Fruit fly (Drosophila melanogaster): ENCODE data around the gene CG6845.

CG6845 gene

dm6 chr3L:131151-131997 lies 14.9 kb upstream of the CG6845 start (continued):
- TF ChIP-seq CG3281 (GFP tag; optimal IDR thresholded peaks at IDR 0.05) (peak; percentile 66), CG10654 (GFP tag; optimal IDR thresholded peaks at IDR 0.05) (no peak), CG10543 (GFP tag; optimal IDR thresholded peaks at IDR 0.05) (peak; percentile 91), Kr (GFP tag; optimal IDR thresholded peaks at IDR 0.05) (peak; percentile 37), CG14014 (GFP tag; IDR thresholded peaks at IDR 0.05) (peak; percentile 11; the same call in 1 of the 2 replicates)

- TF ChIP-seq Ada2b (GFP tag; IDR thresholded peaks at IDR 0.05), result no peak
- peak in 1 of 3 experiments; percentile 49 for TF ChIP-seq lola (GFP tag; optimal IDR thresholded peaks at IDR 0.05)
- peak; percentile 0 for TF ChIP-seq CG18599 (GFP tag; optimal IDR thresholded peaks at IDR 0.05)
- TF ChIP-seq pnt (GFP tag; optimal IDR thresholded peaks at IDR 0.05), result no peak
- TF ChIP-seq MTF-1 (GFP tag; optimal IDR thresholded peaks at IDR 0.05; ENCODE audit: borderline replicate concordance), result peak; percentile 64
- TF ChIP-seq E2f2 (GFP tag; IDR thresholded peaks at IDR 0.05), result no peak
- no peak for TF ChIP-seq disco-r (GFP tag; optimal IDR thresholded peaks at IDR 0.05)
- peak; percentile 14 for TF ChIP-seq CG2678 (tag; optimal IDR thresholded peaks at IDR 0.05)
- TF ChIP-seq YL-1 (GFP tag; optimal IDR thresholded peaks at IDR 0.05), result peak; percentile 11
- TF ChIP-seq Gsc (GFP tag; IDR thresholded peaks at IDR 0.05), result no peak
- no peak for TF ChIP-seq jing (GFP tag; optimal IDR thresholded peaks at IDR 0.05)
- peak; percentile 10 for TF ChIP-seq eyg (GFP tag; optimal IDR thresholded peaks at IDR 0.05)
- TF ChIP-seq CG2712 (tag; optimal IDR thresholded peaks at IDR 0.05), result no peak
- no peak for TF ChIP-seq croc (GFP tag; conservative IDR thresholded peaks at IDR 0.05)
- TF ChIP-seq jigr1 (GFP tag; IDR thresholded peaks at IDR 0.05), result no peak
- TF ChIP-seq gcm (GFP tag; optimal IDR thresholded peaks at IDR 0.05), result no peak
- peak; percentile 16; the same call in 1 of the 2 replicates for TF ChIP-seq CG32767 (GFP tag; IDR thresholded peaks at IDR 0.05)
- no peak for TF ChIP-seq insv (GFP tag; optimal IDR thresholded peaks at IDR 0.05)
- TF ChIP-seq ato (GFP tag; IDR thresholded peaks at IDR 0.05; ENCODE audit: partially characterized antibody), result no peak
- no peak for TF ChIP-seq CG11696 (GFP tag; IDR thresholded peaks at IDR 0.05)
- no peak for TF ChIP-seq CG1792 (GFP tag; optimal IDR thresholded peaks at IDR 0.05)
- no peak for TF ChIP-seq Ets65A (GFP tag)
- TF ChIP-seq CG17912 (GFP tag; optimal IDR thresholded peaks at IDR 0.05), result peak; percentile 46
- no peak for TF ChIP-seq CG12236 (GFP tag; optimal IDR thresholded peaks at IDR 0.05)
- no peak for TF ChIP-seq CG2129 (GFP tag; IDR thresholded peaks at IDR 0.05; ENCODE audit: partially characterized antibody)
- no peak for TF ChIP-seq CG10321 (GFP tag; IDR thresholded peaks at IDR 0.05)
- TF ChIP-seq ranshi (GFP tag; IDR thresholded peaks at IDR 0.05), result no peak
- TF ChIP-seq bsh (GFP tag; optimal IDR thresholded peaks at IDR 0.05), result peak in 1 of 2 experiments; percentile 39
- TF ChIP-seq Trl (optimal IDR thresholded peaks at IDR 0.05), result peak; percentile 60 to 68
- TF ChIP-seq Trl (GFP tag; optimal IDR thresholded peaks at IDR 0.05), result no peak
- no peak for TF ChIP-seq nau (GFP tag; optimal IDR thresholded peaks at IDR 0.05)
- peak; percentile 94 for TF ChIP-seq CG2199 (GFP tag; IDR thresholded peaks at IDR 0.05)
- TF ChIP-seq vfl (GFP tag; optimal IDR thresholded peaks at IDR 0.05), result no peak
- peak; percentile 65 for TF ChIP-seq crol (GFP tag; IDR thresholded peaks at IDR 0.05)
- no peak for TF ChIP-seq dan (GFP tag; IDR thresholded peaks at IDR 0.05)
- no peak for TF ChIP-seq CoRest (tag; optimal IDR thresholded peaks at IDR 0.05)
- no peak for TF ChIP-seq CG4854 (GFP tag; optimal IDR thresholded peaks at IDR 0.05)
- TF ChIP-seq gem (tag; optimal IDR thresholded peaks at IDR 0.05), result no peak
- TF ChIP-seq Dll (GFP tag; IDR thresholded peaks at IDR 0.05; ENCODE audit: partially characterized antibody), result no peak
- no peak for TF ChIP-seq scrt (GFP tag; optimal IDR thresholded peaks at IDR 0.05)
- peak; percentile 61 for TF ChIP-seq CG7987 (GFP tag; optimal IDR thresholded peaks at IDR 0.05)
Measured at dm6 chr3L:131998-132693, 14.1 kb upstream of the CG6845 start.

All from whole organism, embryonic.